Fruit fly (Drosophila melanogaster): Measurements from ENCODE around the gene msk.

- no peak for TF ChIP-seq Eip78C (GFP tag)
- no peak for TF ChIP-seq CG8319 (GFP tag; optimal IDR thresholded peaks at IDR 0.05)
- no peak for TF ChIP-seq svp (GFP tag)
- no peak for TF ChIP-seq CG6854 (GFP tag; optimal IDR thresholded peaks at IDR 0.05)
- TF ChIP-seq Eip75B (GFP tag; optimal IDR thresholded peaks at IDR 0.05): no peak
- TF ChIP-seq net (GFP tag; optimal IDR thresholded peaks at IDR 0.05): no peak
- TF ChIP-seq CG16779 (tag; optimal IDR thresholded peaks at IDR 0.05): no peak
- TF ChIP-seq OdsH (GFP tag; optimal IDR thresholded peaks at IDR 0.05): no peak
- no peak for TF ChIP-seq CG1621 (tag; optimal IDR thresholded peaks at IDR 0.05)
Observed at dm6 chr3L:8074944-8075343, 41.0 kb upstream of the msk start.
